Fruit fly (Drosophila melanogaster): ENCODE measurements around the gene CheB38a.

CheB38a gene

dm6 chr2L:20805624-20806339 is 12.6 kb downstream of the CheB38a start (continued):
- TF ChIP-seq gem (tag; optimal IDR thresholded peaks at IDR 0.05) (peak; percentile 98), CG9797 (GFP tag; optimal IDR thresholded peaks at IDR 0.05) (peak; percentile 35), sim (GFP tag; IDR thresholded peaks at IDR 0.05) (peak; percentile 81), shn (GFP tag; optimal IDR thresholded peaks at IDR 0.05) (peak; percentile 32), CG17612 (GFP tag; IDR thresholded peaks at IDR 0.05) (peak; percentile 86), CG4820 (GFP tag; optimal IDR thresholded peaks at IDR 0.05) (peak; percentile 90), gsb (GFP tag; IDR thresholded peaks at IDR 0.05) (peak; percentile 95), HLH54F (GFP tag; optimal IDR thresholded peaks at IDR 0.05) (peak; percentile 83), crol (GFP tag; IDR thresholded peaks at IDR 0.05) (peak; percentile 56), CG7987 (GFP tag; optimal IDR thresholded peaks at IDR 0.05) (peak; percentile 88), ash1 (GFP tag; optimal IDR thresholded peaks at IDR 0.05) (peak; percentile 68), exex (tag; optimal IDR thresholded peaks at IDR 0.05) (peak; percentile 91), CG15073 (GFP tag; optimal IDR thresholded peaks at IDR 0.05) (peak; percentile 57), CG8924 (tag; optimal IDR thresholded peaks at IDR 0.05) (peak; percentile 98), CG15011 (GFP tag; optimal IDR thresholded peaks at IDR 0.05) (peak; percentile 94), CG17912 (GFP tag; optimal IDR thresholded peaks at IDR 0.05) (peak; percentile 57), CG5953 (GFP tag; IDR thresholded peaks at IDR 0.05) (peak; percentile 91), CG6272 (GFP tag; IDR thresholded peaks at IDR 0.05) (peak; percentile 92), CG30020 (tag; optimal IDR thresholded peaks at IDR 0.05) (peak; percentile 69), prd (optimal IDR thresholded peaks at IDR 0.05) (no peak), prd (GFP tag; IDR thresholded peaks at IDR 0.05) (peak; percentile 96), pros (GFP tag; optimal IDR thresholded peaks at IDR 0.05) (peak; percentile 9), B-H2 (GFP tag; optimal IDR thresholded peaks at IDR 0.05) (peak; percentile 81), Hr39 (optimal IDR thresholded peaks at IDR 0.05) (no peak), fd102C (GFP tag; optimal IDR thresholded peaks at IDR 0.05) (peak; percentile 65), CG12299 (tag; optimal IDR thresholded peaks at IDR 0.05) (peak; percentile 94), CG2678 (tag; optimal IDR thresholded peaks at IDR 0.05) (peak; percentile 97), CG2889 (GFP tag; IDR thresholded peaks at IDR 0.05) (peak; percentile 94), da (GFP tag; optimal IDR thresholded peaks at IDR 0.05) (peak; percentile 21), CG33557 (GFP tag; optimal IDR thresholded peaks at IDR 0.05) (peak; percentile 78), kah (GFP tag; optimal IDR thresholded peaks at IDR 0.05) (peak; percentile 89), Bgb (GFP tag; IDR thresholded peaks at IDR 0.05; ENCODE audit: partially characterized antibody) (peak; percentile 75), CG7556 (GFP tag; optimal IDR thresholded peaks at IDR 0.05) (peak; percentile 97), klu (GFP tag; IDR thresholded peaks at IDR 0.05) (peak; percentile 91), cad (GFP tag; optimal IDR thresholded peaks at IDR 0.05) (no peak), CG1647 (GFP tag; optimal IDR thresholded peaks at IDR 0.05) (peak; percentile 81), en (GFP tag; optimal IDR thresholded peaks at IDR 0.05) (peak; percentile 53), Drgx (GFP tag; IDR thresholded peaks at IDR 0.05) (peak; percentile 82), fru (optimal IDR thresholded peaks at IDR 0.05) (no peak), Dll (GFP tag; IDR thresholded peaks at IDR 0.05; ENCODE audit: partially characterized antibody) (peak; percentile 64; the same call in 2 of the 4 replicates), Ada2b (GFP tag; IDR thresholded peaks at IDR 0.05) (peak; percentile 94), CG32532 (GFP tag; IDR thresholded peaks at IDR 0.05) (peak; percentile 96), CG15601 (tag; optimal IDR thresholded peaks at IDR 0.05) (peak; percentile 89), jing (GFP tag; optimal IDR thresholded peaks at IDR 0.05) (peak; percentile 90), sens-2 (GFP tag; IDR thresholded peaks at IDR 0.05) (peak; percentile 74), repo (GFP tag; optimal IDR thresholded peaks at IDR 0.05) (peak; percentile 21), chif (GFP tag; optimal IDR thresholded peaks at IDR 0.05) (peak; percentile 83 to 84), stc (GFP tag; IDR thresholded peaks at IDR 0.05) (peak; percentile 94), ham (GFP tag; IDR thresholded peaks at IDR 0.05) (peak; percentile 88), Atf3 (GFP tag; optimal IDR thresholded peaks at IDR 0.05) (peak; percentile 69), Xrp1 (GFP tag; IDR thresholded peaks at IDR 0.05) (peak; percentile 96)

Measured in whole organism, embryonic.